Worm (Caenorhabditis elegans): ENCODE data around the gene fbn-1.

fbn-1 gene

DNA sequence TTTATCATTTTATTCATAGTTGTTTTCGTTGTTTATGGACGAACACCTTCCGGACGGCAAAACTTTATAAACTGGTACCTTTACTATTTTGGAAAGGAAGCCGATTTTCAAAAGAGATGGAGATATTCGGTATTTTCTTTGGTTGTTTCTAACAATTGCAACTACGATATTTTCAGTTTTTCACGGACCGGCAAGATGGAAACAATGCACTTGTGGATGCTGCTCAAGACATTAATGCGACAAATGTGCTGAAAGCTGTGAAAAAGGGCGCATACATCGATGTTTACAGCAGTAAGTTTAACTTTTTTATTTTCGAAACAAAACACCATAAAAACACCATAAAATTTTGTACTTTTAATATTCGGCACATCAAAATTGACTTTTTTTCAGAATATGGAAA, 40.7 kb downstream of the fbn-1 start:
- TF ChIP-seq lin-39 (tag; optimal IDR thresholded peaks at IDR 0.05) (no peak), nhr-129 (tag; optimal IDR thresholded peaks at IDR 0.05) (no peak), blmp-1 (tag; optimal IDR thresholded peaks at IDR 0.05; ENCODE audit: insufficient read depth) (no peak), nhr-10 (tag; optimal IDR thresholded peaks at IDR 0.05) (no peak), zag-1 (tag; optimal IDR thresholded peaks at IDR 0.05) (no peak), nhr-23 (tag; optimal IDR thresholded peaks at IDR 0.05) (no peak), peb-1 (tag; optimal IDR thresholded peaks at IDR 0.05) (no peak), ZK546.5 (tag; optimal IDR thresholded peaks at IDR 0.05) (no peak)

DNA sequence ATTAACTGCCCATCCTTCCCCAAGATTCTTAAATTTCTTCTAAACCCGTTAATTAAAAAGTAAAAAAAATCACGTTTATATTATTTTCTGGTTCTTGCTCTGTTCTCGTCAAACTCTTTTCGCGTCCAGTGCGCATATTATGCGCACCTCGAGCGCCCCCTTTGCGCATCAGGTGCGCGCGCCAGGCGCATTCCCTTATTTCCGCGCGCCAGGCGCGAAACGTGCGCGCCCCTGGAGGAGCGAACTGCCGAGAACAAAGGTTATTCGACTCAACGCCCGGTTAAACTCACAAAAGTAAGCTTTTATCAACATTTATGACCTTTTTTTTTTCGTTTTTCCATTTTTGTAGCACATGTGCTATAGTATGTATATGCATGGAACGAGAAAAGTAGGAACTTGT, 47.2 kb downstream of the fbn-1 start:
- TF ChIP-seq lin-39 (tag; optimal IDR thresholded peaks at IDR 0.05) (no peak), peb-1 (tag; optimal IDR thresholded peaks at IDR 0.05) (no peak), mbf-1 (tag; optimal IDR thresholded peaks at IDR 0.05) (no peak), zag-1 (tag; optimal IDR thresholded peaks at IDR 0.05) (no peak)

Data from whole organism, L2 larva.